Fruit fly (Drosophila melanogaster): Measurements from ENCODE around the gene CG5167.

DNA sequence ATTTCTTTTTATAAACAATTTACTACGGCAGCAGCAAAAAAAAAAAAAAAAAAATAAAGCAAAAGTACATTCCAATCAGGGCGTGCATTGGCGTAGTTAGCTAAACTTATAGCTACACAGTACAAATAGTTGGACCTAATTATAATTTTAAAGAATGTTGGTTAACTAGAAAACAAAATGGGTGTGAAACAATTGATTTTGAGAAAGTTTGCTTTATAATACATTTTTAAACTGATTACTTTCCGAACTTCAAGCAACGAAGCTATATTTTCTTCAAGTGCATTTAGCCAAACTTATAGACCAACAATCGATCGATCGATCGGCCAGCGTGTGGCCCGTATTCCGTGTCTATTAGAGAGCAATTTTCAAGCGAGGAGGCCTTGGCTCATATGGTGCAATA lies 45.0 kb downstream of the CG5167 start:
- TF ChIP-seq Crg-1 (GFP tag; optimal IDR thresholded peaks at IDR 0.05) (no peak), CG12768 (GFP tag; optimal IDR thresholded peaks at IDR 0.05) (peak; percentile 66), CG11617 (GFP tag; optimal IDR thresholded peaks at IDR 0.05) (peak; percentile 4), cic (GFP tag; optimal IDR thresholded peaks at IDR 0.05) (no peak), CG7045 (GFP tag; optimal IDR thresholded peaks at IDR 0.05) (peak; percentile 45), Clk (GFP tag; optimal IDR thresholded peaks at IDR 0.05) (no peak), CG5204 (GFP tag; optimal IDR thresholded peaks at IDR 0.05) (no peak), ovo (GFP tag; optimal IDR thresholded peaks at IDR 0.05) (no peak), Hr96 (GFP tag; optimal IDR thresholded peaks at IDR 0.05) (no peak), toe (GFP tag; optimal IDR thresholded peaks at IDR 0.05) (no peak), CG1620 (GFP tag; optimal IDR thresholded peaks at IDR 0.05) (no peak), tj (GFP tag; optimal IDR thresholded peaks at IDR 0.05) (no peak), bab1 (GFP tag; optimal IDR thresholded peaks at IDR 0.05) (peak; percentile 60), CG33017 (tag; optimal IDR thresholded peaks at IDR 0.05) (peak; percentile 39)

Data from whole organism, adult.